6 fruit fly cellular contexts compared by ENCODE assay signal in the genomic region with DNA sequence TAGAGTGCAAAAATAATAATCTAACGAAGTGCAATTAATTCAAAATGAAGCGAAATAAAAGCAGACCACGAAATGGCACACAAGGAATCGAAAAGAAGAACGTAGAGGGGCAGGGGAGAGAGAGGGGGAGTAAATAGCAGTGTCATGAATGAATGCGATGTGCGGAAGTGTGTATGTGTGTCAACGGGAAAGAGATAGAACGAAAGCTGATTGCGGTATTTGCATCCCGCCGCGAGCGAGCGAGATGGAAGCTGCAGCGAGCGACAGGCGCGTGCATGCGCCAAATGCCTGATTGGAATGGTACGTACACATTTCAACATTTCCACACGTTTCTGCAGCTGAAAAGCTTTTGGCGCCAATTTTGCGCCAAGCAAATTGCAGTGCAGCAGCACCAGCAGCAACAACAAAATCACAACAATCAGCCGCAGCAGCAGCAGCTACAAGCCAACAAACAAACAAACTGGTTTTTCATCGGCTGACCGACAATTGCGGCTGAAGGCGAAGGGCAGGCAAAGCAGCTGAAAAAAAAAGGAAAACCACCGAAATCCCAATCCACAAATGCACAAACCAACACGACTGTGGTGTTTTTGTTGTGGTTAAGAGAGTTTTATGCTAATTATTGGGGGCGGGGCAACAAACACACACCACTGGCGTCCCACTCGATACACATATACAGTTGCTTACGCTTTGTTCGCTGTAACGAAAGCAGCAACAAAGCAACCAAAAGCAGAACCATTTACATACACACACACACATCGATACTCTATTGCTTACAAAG.
TF ChIP-seq lines count a peak whose summit lies in the region.

No protein-coding gene starts in this region.

- TF ChIP-seq CTCF in whole organism, embryonic (GFP tag; optimal IDR thresholded peaks at IDR 0.05; lab: Kevin White, UChicago): no peak

TF ChIP-seq in Kc167, 6 proteins besides CTCF, POLR2A, EP300 and RAD21:
- TF ChIP-seq h (optimal IDR thresholded peaks at IDR 0.05; lab: Kevin White, UChicago) (no peak), psq (optimal IDR thresholded peaks at IDR 0.05; lab: Kevin White, UChicago) (peak; percentile 35), Myc (optimal IDR thresholded peaks at IDR 0.05; lab: Kevin White, UChicago) (no peak), insv (optimal IDR thresholded peaks at IDR 0.05; lab: Kevin White, UChicago) (no peak)

TF ChIP-seq in whole organism, adult, 20 proteins besides CTCF, POLR2A, EP300 and RAD21:
- TF ChIP-seq tj (GFP tag; optimal IDR thresholded peaks at IDR 0.05; lab: Kevin White, UChicago) (peak; percentile 73), ovo (GFP tag; optimal IDR thresholded peaks at IDR 0.05; lab: Kevin White, UChicago) (peak; percentile 67), CG12768 (GFP tag; optimal IDR thresholded peaks at IDR 0.05; lab: Kevin White, UChicago) (peak; percentile 52), cnc (optimal IDR thresholded peaks at IDR 0.05; lab: Kevin White, UChicago) (peak; percentile 74 to 86), kay (GFP tag; lab: Kevin White, UChicago; ENCODE audit: borderline replicate concordance) (no peak), CG14711 (tag; optimal IDR thresholded peaks at IDR 0.05; lab: Kevin White, UChicago) (no peak), cic (GFP tag; optimal IDR thresholded peaks at IDR 0.05; lab: Kevin White, UChicago) (peak; percentile 100), Mnt (GFP tag; optimal IDR thresholded peaks at IDR 0.05; lab: Kevin White, UChicago) (peak; percentile 77), pad (GFP tag; optimal IDR thresholded peaks at IDR 0.05; lab: Kevin White, UChicago) (peak; percentile 77), Crg-1 (GFP tag; optimal IDR thresholded peaks at IDR 0.05; lab: Kevin White, UChicago) (peak; percentile 23), CG7101 (tag; optimal IDR thresholded peaks at IDR 0.05; lab: Kevin White, UChicago) (peak; percentile 8), Clk (GFP tag; optimal IDR thresholded peaks at IDR 0.05; lab: Kevin White, UChicago) (peak; percentile 6), CG7045 (GFP tag; optimal IDR thresholded peaks at IDR 0.05; lab: Kevin White, UChicago) (no peak), CG33017 (tag; optimal IDR thresholded peaks at IDR 0.05; lab: Kevin White, UChicago) (peak; percentile 8)

TF ChIP-seq in whole organism, embryonic, 481 proteins besides CTCF, POLR2A, EP300 and RAD21 (continues in another document):
- TF ChIP-seq oc (tag; optimal IDR thresholded peaks at IDR 0.05; lab: Kevin White, UChicago): peak; percentile 13
- peak; percentile 2 for TF ChIP-seq zf30C (GFP tag; optimal IDR thresholded peaks at IDR 0.05; lab: Kevin White, UChicago)
- no peak for TF ChIP-seq CG13287 (GFP tag; IDR thresholded peaks at IDR 0.05; lab: Robert Waterston, UW; ENCODE audit: partially characterized antibody)
- TF ChIP-seq dmrt99B (tag; optimal IDR thresholded peaks at IDR 0.05; lab: Kevin White, UChicago): no peak
- no peak for TF ChIP-seq CG8944 (GFP tag; optimal IDR thresholded peaks at IDR 0.05; lab: Kevin White, UChicago)
- TF ChIP-seq nerfin-1 (tag; optimal IDR thresholded peaks at IDR 0.05; lab: Kevin White, UChicago): peak; percentile 87
- peak in 1 of 2 experiments; percentile 93 for TF ChIP-seq Eip74EF (GFP tag; optimal IDR thresholded peaks at IDR 0.05; lab: Kevin White, UChicago)
- peak; percentile 94 for TF ChIP-seq cg (GFP tag; optimal IDR thresholded peaks at IDR 0.05; lab: Kevin White, UChicago)
- TF ChIP-seq prd (optimal IDR thresholded peaks at IDR 0.05; lab: Kevin White, UChicago): no peak
- no peak for TF ChIP-seq prd (GFP tag; IDR thresholded peaks at IDR 0.05; lab: Robert Waterston, UW)
- no peak for TF ChIP-seq CG3407 (GFP tag; optimal IDR thresholded peaks at IDR 0.05; lab: Kevin White, UChicago)
- TF ChIP-seq CG12769 (tag; optimal IDR thresholded peaks at IDR 0.05; lab: Kevin White, UChicago): peak; percentile 65
- TF ChIP-seq CG32772 (GFP tag; IDR thresholded peaks at IDR 0.05; lab: Robert Waterston, UW): no peak
- TF ChIP-seq CG11398 (GFP tag; optimal IDR thresholded peaks at IDR 0.05; lab: Kevin White, UChicago): peak; percentile 3
- TF ChIP-seq run (tag; optimal IDR thresholded peaks at IDR 0.05; lab: Kevin White, UChicago): peak; percentile 51
- TF ChIP-seq nmo (GFP tag; optimal IDR thresholded peaks at IDR 0.05; lab: Kevin White, UChicago): peak; percentile 5

TF ChIP-seq in whole organism, prepupa, 60 proteins besides CTCF, POLR2A, EP300 and RAD21 (continues in another document):
- TF ChIP-seq CG10669 (GFP tag; optimal IDR thresholded peaks at IDR 0.05; lab: Kevin White, UChicago): no peak
- no peak for TF ChIP-seq lz (GFP tag; optimal IDR thresholded peaks at IDR 0.05; lab: Kevin White, UChicago)
- no peak for TF ChIP-seq CG4318 (GFP tag; optimal IDR thresholded peaks at IDR 0.05; lab: Kevin White, UChicago)
- TF ChIP-seq CG16779 (tag; optimal IDR thresholded peaks at IDR 0.05; lab: Kevin White, UChicago): peak; percentile 38
- TF ChIP-seq Hr4 (GFP tag; optimal IDR thresholded peaks at IDR 0.05; lab: Kevin White, UChicago): no peak
- TF ChIP-seq CG1621 (tag; optimal IDR thresholded peaks at IDR 0.05; lab: Kevin White, UChicago): peak; percentile 13
- TF ChIP-seq Ets96B (tag; optimal IDR thresholded peaks at IDR 0.05; lab: Kevin White, UChicago): no peak
- no peak for TF ChIP-seq CG10631 (GFP tag; optimal IDR thresholded peaks at IDR 0.05; lab: Kevin White, UChicago)
- TF ChIP-seq Lpt (GFP tag; optimal IDR thresholded peaks at IDR 0.05; lab: Kevin White, UChicago): peak; percentile 40
- TF ChIP-seq CG31627 (GFP tag; optimal IDR thresholded peaks at IDR 0.05; lab: Kevin White, UChicago): no peak
- no peak for TF ChIP-seq Hr38 (GFP tag; optimal IDR thresholded peaks at IDR 0.05; lab: Kevin White, UChicago)
- no peak for TF ChIP-seq CG32006 (GFP tag; optimal IDR thresholded peaks at IDR 0.05; lab: Kevin White, UChicago)
- peak; percentile 31 to 37 for TF ChIP-seq ss (GFP tag; optimal IDR thresholded peaks at IDR 0.05; lab: Kevin White, UChicago)
- TF ChIP-seq vri (GFP tag; optimal IDR thresholded peaks at IDR 0.05; lab: Kevin White, UChicago): peak; percentile 52
- TF ChIP-seq Sox102F (GFP tag; optimal IDR thresholded peaks at IDR 0.05; lab: Kevin White, UChicago): peak; percentile 5
- TF ChIP-seq CG3919 (GFP tag; optimal IDR thresholded peaks at IDR 0.05; lab: Kevin White, UChicago): no peak
- TF ChIP-seq Sox15 (GFP tag; optimal IDR thresholded peaks at IDR 0.05; lab: Kevin White, UChicago): no peak
- no peak for TF ChIP-seq OdsH (GFP tag; optimal IDR thresholded peaks at IDR 0.05; lab: Kevin White, UChicago)

TF ChIP-seq in whole organism, pupa, 21 proteins besides CTCF, POLR2A, EP300 and RAD21:
- peak; percentile 12 for TF ChIP-seq EcR (GFP tag; optimal IDR thresholded peaks at IDR 0.05; lab: Kevin White, UChicago)
- no peak for TF ChIP-seq CG8159 (tag; optimal IDR thresholded peaks at IDR 0.05; lab: Kevin White, UChicago)
- TF ChIP-seq CG13204 (GFP tag; optimal IDR thresholded peaks at IDR 0.05; lab: Kevin White, UChicago): peak; percentile 75
- TF ChIP-seq D1 (tag; optimal IDR thresholded peaks at IDR 0.05; lab: Kevin White, UChicago): peak; percentile 41
- TF ChIP-seq Snoo (tag; optimal IDR thresholded peaks at IDR 0.05; lab: Kevin White, UChicago): no peak
- TF ChIP-seq CG9948 (tag; optimal IDR thresholded peaks at IDR 0.05; lab: Kevin White, UChicago): no peak
- no peak for TF ChIP-seq CG15710 (tag; optimal IDR thresholded peaks at IDR 0.05; lab: Kevin White, UChicago)
- TF ChIP-seq CG14655 (GFP tag; optimal IDR thresholded peaks at IDR 0.05; lab: Kevin White, UChicago): peak; percentile 11

TF ChIP-seq in whole organism, wandering third instar larva, 38 proteins besides CTCF, POLR2A, EP300 and RAD21:
- no peak for TF ChIP-seq dmrt93B (GFP tag; optimal IDR thresholded peaks at IDR 0.05; lab: Kevin White, UChicago)
- TF ChIP-seq Vsx2 (GFP tag; optimal IDR thresholded peaks at IDR 0.05; lab: Kevin White, UChicago; ENCODE audit: partially characterized antibody): peak; percentile 6
- TF ChIP-seq sv (GFP tag; optimal IDR thresholded peaks at IDR 0.05; lab: Kevin White, UChicago): no peak
- no peak for TF ChIP-seq brk (GFP tag; optimal IDR thresholded peaks at IDR 0.05; lab: Kevin White, UChicago)
- peak; percentile 90 for TF ChIP-seq psq (GFP tag; optimal IDR thresholded peaks at IDR 0.05; lab: Kevin White, UChicago)
- no peak for TF ChIP-seq Rel (GFP tag; optimal IDR thresholded peaks at IDR 0.05; lab: Kevin White, UChicago)
- TF ChIP-seq Rel (tag; optimal IDR thresholded peaks at IDR 0.05; lab: Kevin White, UChicago): peak; percentile 60
- peak; percentile 54 for TF ChIP-seq Hr83 (GFP tag; optimal IDR thresholded peaks at IDR 0.05; lab: Kevin White, UChicago; ENCODE audit: poor library complexity, severe bottlenecking)
- no peak for TF ChIP-seq lola (GFP tag; optimal IDR thresholded peaks at IDR 0.05; lab: Kevin White, UChicago)
- peak; percentile 7 for TF ChIP-seq ey (GFP tag; optimal IDR thresholded peaks at IDR 0.05; lab: Kevin White, UChicago)
- TF ChIP-seq rgr (GFP tag; optimal IDR thresholded peaks at IDR 0.05; lab: Kevin White, UChicago): peak; percentile 26
- peak; percentile 87 for TF ChIP-seq h (GFP tag; optimal IDR thresholded peaks at IDR 0.05; lab: Kevin White, UChicago)
- TF ChIP-seq Mio (GFP tag; optimal IDR thresholded peaks at IDR 0.05; lab: Kevin White, UChicago): peak; percentile 55
- TF ChIP-seq fru (GFP tag; optimal IDR thresholded peaks at IDR 0.05; lab: Kevin White, UChicago): peak; percentile 44
- TF ChIP-seq GATAd (GFP tag; optimal IDR thresholded peaks at IDR 0.05; lab: Kevin White, UChicago): no peak
- peak; percentile 21 for TF ChIP-seq Dif (GFP tag; optimal IDR thresholded peaks at IDR 0.05; lab: Kevin White, UChicago; ENCODE audit: partially characterized antibody)
